Worm (Caenorhabditis elegans) whole organism, mixed stage, embryonic: ENCODE measurements around the gene srt-6.

Experiments used
- M03D4.4 ChIP-seq: sonication (generic microtip); optimal IDR thresholded peaks from 2 replicates; lab custom pipeline; 2017; ENCODE audit warnings: mild to moderate bottlenecking, missing genetic modification characterization, missing compliant biosample characterization
- bed-3 ChIP-seq: fragments of 200-800 bp; sonication (Bioruptor generic); optimal IDR thresholded peaks from 3 replicates; lab custom pipeline; 2018; ENCODE audit warnings: mild to moderate bottlenecking, missing genetic modification characterization, moderate library complexity, missing compliant biosample characterization
- ceh-43 ChIP-seq: fragments of 200-800 bp; sonication (Bioruptor generic); optimal IDR thresholded peaks from 2 replicates; lab custom pipeline; 2018; ENCODE audit warnings: mild to moderate bottlenecking, missing genetic modification characterization, moderate library complexity, missing compliant biosample characterization
- cnd-1 ChIP-seq: fragments of 200-800 bp; sonication (Bioruptor generic); optimal IDR thresholded peaks from 2 replicates; lab custom pipeline; 2018; ENCODE audit warnings: mild to moderate bottlenecking, missing genetic modification characterization, missing compliant biosample characterization
- elt-3 ChIP-seq: fragments of 150-350 bp; optimal IDR thresholded peaks from 2 replicates; lab custom pipeline; 2014; ENCODE audit warnings: missing biosample characterization, missing genetic modification characterization
- lin-13 ChIP-seq: fragments of 150-350 bp; optimal IDR thresholded peaks from 2 replicates; lab custom pipeline; 2014; ENCODE audit warnings: missing biosample characterization, missing genetic modification characterization
- lin-32 ChIP-seq: fragments of 200-800 bp; sonication (Bioruptor generic); optimal IDR thresholded peaks from 2 replicates; lab custom pipeline; 2018; ENCODE audit warnings: mild to moderate bottlenecking, missing genetic modification characterization, missing compliant biosample characterization
- lsy-2 ChIP-seq: fragments of 150-350 bp; optimal IDR thresholded peaks from 2 replicates; lab custom pipeline; 2014; ENCODE audit warnings: missing biosample characterization, missing genetic modification characterization
- mls-2 ChIP-seq: sonication (generic microtip); optimal IDR thresholded peaks from 2 replicates; lab custom pipeline; 2016; ENCODE audit warnings: mild to moderate bottlenecking, missing genetic modification characterization, moderate library complexity, missing compliant biosample characterization
- nhr-12 ChIP-seq: fragments of 150-350 bp; optimal IDR thresholded peaks from 2 replicates; lab custom pipeline; 2014; ENCODE audit warnings: missing biosample characterization, missing genetic modification characterization
- nhr-237 ChIP-seq: fragments of 150-350 bp; optimal IDR thresholded peaks from 2 replicates; lab custom pipeline; 2014; ENCODE audit warnings: missing biosample characterization, missing genetic modification characterization
- nhr-28 ChIP-seq: fragments of 150-350 bp; optimal IDR thresholded peaks from 2 replicates; lab custom pipeline; 2014; ENCODE audit warnings: missing biosample characterization, missing genetic modification characterization
- pha-4 ChIP-seq: fragments of 150-350 bp; optimal IDR thresholded peaks from 2 replicates; lab custom pipeline; 2018; ENCODE audit warnings: missing biosample characterization, missing genetic modification reagents, missing genetic modification characterization
- snpc-4 ChIP-seq: fragments of 150-350 bp; optimal IDR thresholded peaks from 2 replicates; lab custom pipeline; 2014; ENCODE audit warnings: missing biosample characterization, missing genetic modification characterization
- sptf-1 ChIP-seq: sonication (generic microtip); optimal IDR thresholded peaks from 2 replicates; lab custom pipeline; 2017; ENCODE audit warnings: mild to moderate bottlenecking, missing genetic modification characterization, moderate library complexity, missing compliant biosample characterization
- tbx-8 ChIP-seq: fragments of 200-800 bp; sonication (Bioruptor generic); optimal IDR thresholded peaks from 2 replicates; lab custom pipeline; 2018; ENCODE audit warnings: mild to moderate bottlenecking, missing genetic modification characterization, moderate library complexity, missing compliant biosample characterization
- unc-120 ChIP-seq: sonication (generic microtip); optimal IDR thresholded peaks from 2 replicates; lab custom pipeline; 2017; ENCODE audit warnings: missing genetic modification characterization, missing compliant biosample characterization; ENCODE audit not compliant: poor library complexity, severe bottlenecking
- unc-39 ChIP-seq: fragments of 150-350 bp; optimal IDR thresholded peaks from 2 replicates; lab custom pipeline; 2014; ENCODE audit warnings: missing biosample characterization, missing genetic modification characterization
- unc-62 ChIP-seq: fragments of 150-350 bp; optimal IDR thresholded peaks from 2 replicates; lab custom pipeline; 2014; ENCODE audit warnings: missing biosample characterization, missing genetic modification reagents, missing genetic modification characterization
- zip-8 ChIP-seq: fragments of 150-350 bp; optimal IDR thresholded peaks from 2 replicates; lab custom pipeline; 2014; ENCODE audit warnings: missing biosample characterization, missing genetic modification characterization
- ztf-11 ChIP-seq: fragments of 150-350 bp; optimal IDR thresholded peaks from 2 replicates; lab custom pipeline; 2014; ENCODE audit warnings: missing biosample characterization, missing genetic modification characterization

Gene srt-6

ce11 chrV:7364951-7365350, 43.7 kb downstream of the srt-6 start, which contains the start of gene exc-13:
TSS of gene exc-13 (plus strand) at chrV:7365251.
- TF ChIP-seq lin-13 (tag; lab: Kevin White, UChicago), result no peak
- no peak for TF ChIP-seq bed-3 (GFP tag; lab: Kevin White, UChicago)
- TF ChIP-seq unc-39 (tag; lab: Kevin White, UChicago), result no peak
- no peak for TF ChIP-seq lin-32 (GFP tag; lab: Kevin White, UChicago)
- no peak for TF ChIP-seq unc-120 (tag; lab: Kevin White, UChicago)
- TF ChIP-seq ceh-43 (GFP tag; lab: Kevin White, UChicago), result no peak
- TF ChIP-seq zip-8 (tag; lab: Kevin White, UChicago), result no peak
- TF ChIP-seq elt-3 (tag; lab: Kevin White, UChicago), result no peak

- TF ChIP-seq lsy-2 (tag; lab: Kevin White, UChicago) (no peak), elt-3 (tag; lab: Kevin White, UChicago) (no peak), nhr-237 (no peak), snpc-4 (tag; lab: Kevin White, UChicago) (no peak), cnd-1 (tag; lab: Kevin White, UChicago) (no peak), zip-8 (tag; lab: Kevin White, UChicago) (no peak), lin-13 (tag; lab: Kevin White, UChicago) (no peak), nhr-28 (tag; lab: Kevin White, UChicago) (no peak), sptf-1 (tag; lab: Kevin White, UChicago) (no peak), pha-4 (tag; lab: Kevin White, UChicago) (no peak), unc-39 (tag; lab: Kevin White, UChicago) (no peak), ztf-11 (no peak), mls-2 (no peak), tbx-8 (GFP tag; lab: Kevin White, UChicago) (no peak), nhr-12 (tag; lab: Kevin White, UChicago) (no peak), unc-62 (GFP tag; lab: Kevin White, UChicago) (no peak)
These were observed 44.6 kb downstream of the srt-6 start, which contains the start of gene cyp-35A2 for ce11 chrV:7364059-7364458. TSS of gene cyp-35A2 (minus strand) at chrV:7364182.

- no peak for TF ChIP-seq M03D4.4
These were observed 46.9 kb downstream of the srt-6 start, which contains the start of gene cyp-35A1 for ce11 chrV:7361673-7362072. TSS of gene cyp-35A1 (minus strand) at chrV:7361773.
